Fruit fly (Drosophila melanogaster) whole organism, prepupa: ENCODE measurements around the gene CG14621.
A peak's percentile ranks its signal among the peaks of the same experiment; 100 is the strongest.

Experiments
- Blimp-1 ChIP-seq: fragments of 200-800 bp; sonication (Bioruptor generic); optimal IDR thresholded peaks from 3 replicates; lab custom pipeline; 2017; ENCODE audit warnings: missing biosample characterization, missing genetic modification characterization, mild to moderate bottlenecking, moderate library complexity, missing genetic modification reagents
- CG10669 ChIP-seq: fragments of 200-800 bp; sonication (Bioruptor generic); optimal IDR thresholded peaks from 3 replicates; lab custom pipeline; 2018; ENCODE audit warnings: missing biosample characterization, mild to moderate bottlenecking, missing genetic modification characterization, moderate library complexity
- CG15336 ChIP-seq: fragments of 200-800 bp; sonication (Bioruptor generic); IDR thresholded peaks from 2 replicates; pipeline ENCODE4 v1.3.6; 2022; ENCODE audit warnings: missing biosample characterization, missing genetic modification characterization
- CG1621 ChIP-seq: fragments of 200-800 bp; sonication (Bioruptor generic); optimal IDR thresholded peaks from 3 replicates; lab custom pipeline; 2018; ENCODE audit warnings: missing biosample characterization, mild to moderate bottlenecking, missing genetic modification characterization
- CG16779 ChIP-seq: fragments of 200-800 bp; sonication (Bioruptor generic); optimal IDR thresholded peaks from 3 replicates; lab custom pipeline; 2017; ENCODE audit warnings: missing biosample characterization, mild to moderate bottlenecking, missing genetic modification characterization
- CG31627 ChIP-seq: fragments of 200-800 bp; sonication (Bioruptor generic); optimal IDR thresholded peaks from 3 replicates; lab custom pipeline; 2016; ENCODE audit warnings: missing biosample characterization, missing genetic modification characterization
- CG32006 ChIP-seq: fragments of 200-800 bp; sonication (Bioruptor generic); optimal IDR thresholded peaks from 3 replicates; lab custom pipeline; 2017; ENCODE audit warnings: missing biosample characterization, mild to moderate bottlenecking, missing genetic modification characterization
- CG34406 ChIP-seq: fragments of 200-800 bp; sonication (Bioruptor generic); optimal IDR thresholded peaks from 3 replicates; lab custom pipeline; 2016; ENCODE audit warnings: missing biosample characterization, missing genetic modification characterization
- CG4318 ChIP-seq: fragments of 200-800 bp; sonication (Bioruptor generic); optimal IDR thresholded peaks from 3 replicates; lab custom pipeline; 2017; ENCODE audit warnings: missing biosample characterization, mild to moderate bottlenecking, missing genetic modification characterization
- CG6163 ChIP-seq: fragments of 200-800 bp; sonication (Bioruptor generic); IDR thresholded peaks from 3 replicates; pipeline ENCODE4 v1.3.6; 2022; ENCODE audit warnings: missing biosample characterization, missing genetic modification characterization
- CG6276 ChIP-seq: fragments of 200-800 bp; sonication (Bioruptor generic); optimal IDR thresholded peaks from 2 replicates; lab custom pipeline; 2017; ENCODE audit warnings: missing biosample characterization, mild to moderate bottlenecking, missing genetic modification characterization
- CG6792 ChIP-seq: fragments of 200-800 bp; sonication (Bioruptor generic); optimal IDR thresholded peaks from 3 replicates; lab custom pipeline; 2016; ENCODE audit warnings: missing biosample characterization, missing genetic modification characterization
- CG6808 ChIP-seq: fragments of 200-800 bp; sonication (Bioruptor generic); optimal IDR thresholded peaks from 3 replicates; lab custom pipeline; 2017; ENCODE audit warnings: missing biosample characterization, missing genetic modification characterization, mild to moderate bottlenecking, moderate library complexity, missing genetic modification reagents
- CG6854 ChIP-seq: fragments of 200-800 bp; sonication (Bioruptor generic); optimal IDR thresholded peaks from 2 replicates; lab custom pipeline; 2017; ENCODE audit warnings: missing biosample characterization, mild to moderate bottlenecking, missing genetic modification characterization
- CG8119 ChIP-seq: fragments of 200-800 bp; sonication (Bioruptor generic); IDR thresholded peaks from 3 replicates; pipeline ENCODE4 v1.3.6; 2022; ENCODE audit warnings: missing biosample characterization, missing genetic modification characterization
- CG8319 ChIP-seq: fragments of 200-800 bp; sonication (Bioruptor generic); optimal IDR thresholded peaks from 3 replicates; lab custom pipeline; 2016; ENCODE audit warnings: missing biosample characterization, missing genetic modification characterization
- CG9139 ChIP-seq: fragments of 200-800 bp; sonication (Bioruptor generic); optimal IDR thresholded peaks from 3 replicates; lab custom pipeline; 2017; ENCODE audit warnings: missing biosample characterization, mild to moderate bottlenecking, missing genetic modification characterization
- Eip75B ChIP-seq: fragments of 200-800 bp; sonication (Bioruptor generic); optimal IDR thresholded peaks from 3 replicates; lab custom pipeline; 2016; ENCODE audit warnings: missing biosample characterization, missing genetic modification characterization
- Ets21C ChIP-seq: fragments of 200-800 bp; sonication (Bioruptor generic); optimal IDR thresholded peaks from 3 replicates; lab custom pipeline; 2016; ENCODE audit warnings: missing biosample characterization, missing genetic modification characterization
- Ets96B ChIP-seq: fragments of 200-800 bp; optimal IDR thresholded peaks from 2 replicates; lab custom pipeline; 2019; ENCODE audit warnings: missing biosample characterization, mild to moderate bottlenecking, missing genetic modification characterization, moderate library complexity
- Gug ChIP-seq: fragments of 200-800 bp; sonication (Bioruptor generic); IDR thresholded peaks from 2 replicates; pipeline ENCODE4 v1.3.6; 2022; ENCODE audit warnings: missing biosample characterization, missing genetic modification characterization
- Hr4 ChIP-seq: fragments of 200-800 bp; sonication (Bioruptor generic); optimal IDR thresholded peaks from 3 replicates; lab custom pipeline; 2016; ENCODE audit warnings: missing biosample characterization, missing genetic modification characterization
- Lpt ChIP-seq: fragments of 200-800 bp; sonication (Bioruptor generic); optimal IDR thresholded peaks from 3 replicates; lab custom pipeline; 2016; ENCODE audit warnings: missing biosample characterization, missing genetic modification characterization
- OdsH ChIP-seq: fragments of 200-800 bp; sonication (Bioruptor generic); optimal IDR thresholded peaks from 3 replicates; lab custom pipeline; 2016; ENCODE audit warnings: missing biosample characterization, missing genetic modification characterization
- Smox ChIP-seq: fragments of 200-800 bp; sonication (Bioruptor generic); optimal IDR thresholded peaks from 3 replicates; lab custom pipeline; 2016; ENCODE audit warnings: missing biosample characterization, missing genetic modification characterization
- Sox102F ChIP-seq: fragments of 200-800 bp; sonication (Bioruptor generic); optimal IDR thresholded peaks from 2 replicates; lab custom pipeline; 2016; ENCODE audit warnings: missing biosample characterization, mild to moderate bottlenecking, missing genetic modification characterization
- Sox14 ChIP-seq: fragments of 200-800 bp; sonication (Bioruptor generic); optimal IDR thresholded peaks from 3 replicates; lab custom pipeline; 2016; ENCODE audit warnings: missing biosample characterization, missing genetic modification characterization
- Sox15 ChIP-seq: fragments of 200-800 bp; sonication (Bioruptor generic); optimal IDR thresholded peaks from 3 replicates; lab custom pipeline; 2016; ENCODE audit warnings: missing biosample characterization, missing genetic modification characterization
- acj6 ChIP-seq: fragments of 200-800 bp; sonication (Bioruptor generic); optimal IDR thresholded peaks from 3 replicates; lab custom pipeline; 2016; ENCODE audit warnings: missing biosample characterization, missing genetic modification characterization
- cyc ChIP-seq: fragments of 200-800 bp; sonication (Bioruptor generic); optimal IDR thresholded peaks from 3 replicates; lab custom pipeline; 2016; ENCODE audit warnings: missing biosample characterization, missing genetic modification characterization
- dac ChIP-seq: fragments of 200-800 bp; sonication (Bioruptor generic); optimal IDR thresholded peaks from 2 replicates; lab custom pipeline; 2017; ENCODE audit warnings: missing biosample characterization, mild to moderate bottlenecking, missing genetic modification characterization
- esn ChIP-seq: fragments of 200-800 bp; sonication (Bioruptor generic); optimal IDR thresholded peaks from 2 replicates; lab custom pipeline; 2016; ENCODE audit warnings: missing biosample characterization, mild to moderate bottlenecking, missing genetic modification characterization, moderate library complexity
- fd59A ChIP-seq: fragments of 200-800 bp; sonication (Bioruptor generic); optimal IDR thresholded peaks from 2 replicates; lab custom pipeline; 2017; ENCODE audit warnings: missing biosample characterization, mild to moderate bottlenecking, missing genetic modification characterization, missing genetic modification reagents
- fd85E ChIP-seq: fragments of 200-800 bp; sonication (Bioruptor generic); optimal IDR thresholded peaks from 3 replicates; lab custom pipeline; 2016; ENCODE audit warnings: missing biosample characterization, missing genetic modification characterization
- fkh ChIP-seq: fragments of 200-800 bp; sonication (Bioruptor generic); optimal IDR thresholded peaks from 3 replicates; lab custom pipeline; 2017; ENCODE audit warnings: missing biosample characterization, mild to moderate bottlenecking, missing genetic modification characterization, moderate library complexity
- lz ChIP-seq: fragments of 200-800 bp; sonication (Bioruptor generic); optimal IDR thresholded peaks from 3 replicates; lab custom pipeline; 2016; ENCODE audit warnings: missing biosample characterization, missing genetic modification characterization
- salr ChIP-seq, 2 experiments: fragments of 200-800 bp; sonication (Bioruptor generic); optimal IDR thresholded peaks; 3 replicates each; lab custom pipeline; 2016 to 2018; ENCODE audit warnings: missing biosample characterization in 2 of 2, missing genetic modification characterization in 2 of 2, mild to moderate bottlenecking in 1 of 2
- ss ChIP-seq, 2 experiments: fragments of 200-800 bp; sonication (Bioruptor generic); optimal IDR thresholded peaks; 2 replicates in 1 of 2; 3 replicates in 1 of 2; lab custom pipeline; 2017 to 2018; ENCODE audit warnings: mild to moderate bottlenecking in 2 of 2, missing biosample characterization in 2 of 2, missing genetic modification characterization in 2 of 2, moderate library complexity in 1 of 2
- svp ChIP-seq: fragments of 200-800 bp; sonication (Bioruptor generic); peaks from one replicate; lab custom pipeline; 2016; ENCODE audit warnings: missing biosample characterization, missing genetic modification characterization
- vri ChIP-seq: fragments of 200-800 bp; sonication (Bioruptor generic); optimal IDR thresholded peaks from 3 replicates; lab custom pipeline; 2016; ENCODE audit warnings: missing biosample characterization, mild to moderate bottlenecking, missing genetic modification characterization

CG14621 gene

DNA sequence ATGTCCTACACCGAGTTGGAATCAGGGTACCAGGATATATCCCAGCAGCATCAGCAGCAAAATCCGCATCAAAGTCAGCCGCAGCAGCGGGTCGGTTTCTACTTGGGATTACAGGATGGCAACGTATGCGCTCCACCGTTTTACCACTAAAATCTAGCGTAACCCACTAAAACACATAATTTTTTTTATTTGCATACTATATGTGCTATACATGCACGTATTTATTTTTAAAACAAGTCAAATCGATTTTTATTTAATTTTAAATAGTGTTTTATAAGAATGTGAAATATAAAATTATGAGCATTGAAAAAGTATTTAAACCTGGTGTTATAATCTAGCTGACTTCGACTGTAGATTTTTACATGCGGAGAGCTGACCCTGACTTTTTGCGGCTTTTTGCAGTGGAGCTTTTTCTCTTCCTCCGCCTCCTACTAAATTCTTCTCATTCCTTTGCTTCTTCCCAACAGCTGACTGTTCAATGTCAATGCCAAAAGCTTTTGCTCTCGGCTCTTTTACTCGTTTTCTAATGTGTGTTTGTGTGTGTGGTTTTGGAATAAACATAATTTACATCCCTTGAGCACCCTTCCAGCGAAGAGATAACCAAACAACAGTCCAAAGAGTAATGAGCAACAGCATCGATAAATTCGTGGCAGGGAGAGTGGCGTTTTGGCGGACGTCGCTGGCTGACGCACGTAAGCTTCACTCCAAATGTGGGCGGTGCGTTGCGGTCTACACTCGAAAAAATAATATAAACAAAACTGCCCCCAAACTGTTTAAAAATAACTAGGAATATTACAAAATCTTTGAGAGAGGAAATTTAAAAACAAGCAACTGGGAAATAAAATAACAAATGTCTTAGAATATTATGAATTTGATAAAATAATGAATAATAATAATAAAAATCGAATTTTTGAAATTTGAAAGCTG lies 43.9 kb downstream of the CG14621 start (continued):
- TF ChIP-seq ss (GFP tag; optimal IDR thresholded peaks at IDR 0.05; lab: Kevin White, UChicago) (no peak), Ets96B (tag; lab: Kevin White, UChicago) (peak; percentile 43), Lpt (GFP tag; lab: Kevin White, UChicago) (no peak), CG6163 (GFP tag; lab: Robert Waterston, UW) (peak; percentile 53; the same call in 2 of the 3 replicates), CG8319 (no peak), Hr4 (GFP tag; lab: Kevin White, UChicago) (no peak), cyc (GFP tag; lab: Kevin White, UChicago) (no peak), CG10669 (GFP tag; lab: Kevin White, UChicago) (peak; percentile 31), fd59A (GFP tag; lab: Kevin White, UChicago) (no peak), CG6854 (GFP tag; lab: Kevin White, UChicago) (peak; percentile 49)

DNA sequence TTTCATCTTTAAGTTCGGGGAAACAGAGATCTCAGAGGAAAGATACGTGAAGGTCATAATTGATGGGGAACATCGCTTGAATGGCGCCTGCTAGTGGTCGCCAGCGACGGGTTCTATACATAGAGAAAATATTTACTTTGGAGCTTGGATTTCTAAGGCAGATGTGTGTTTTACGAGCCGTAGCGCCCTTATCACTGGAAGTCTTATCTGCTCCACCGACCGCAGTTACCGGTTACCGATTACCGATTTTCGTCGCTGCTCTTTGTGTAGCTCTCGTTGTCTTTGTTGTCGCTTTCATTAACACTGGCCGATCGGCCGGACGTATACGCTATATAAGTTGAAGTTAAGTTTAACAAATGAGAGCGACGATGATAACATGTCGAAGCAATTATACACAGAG lies 46.6 kb downstream of the CG14621 start:
- TF ChIP-seq acj6 (GFP tag; lab: Kevin White, UChicago), result no peak
- no peak for TF ChIP-seq CG15336
- TF ChIP-seq OdsH (GFP tag; lab: Kevin White, UChicago), result no peak
- TF ChIP-seq svp (GFP tag; lab: Kevin White, UChicago), result no peak
- peak; percentile 72 for TF ChIP-seq fkh (GFP tag; lab: Kevin White, UChicago)
- TF ChIP-seq CG4318 (GFP tag; lab: Kevin White, UChicago), result no peak
- TF ChIP-seq ss (GFP tag; optimal IDR thresholded peaks at IDR 0.05; lab: Kevin White, UChicago), result no peak
- no peak for TF ChIP-seq fd59A (GFP tag; lab: Kevin White, UChicago)
- peak; percentile 11 for TF ChIP-seq CG1621 (tag; lab: Kevin White, UChicago)
- TF ChIP-seq CG16779 (tag; lab: Kevin White, UChicago), result no peak
- TF ChIP-seq Blimp-1 (GFP tag; lab: Kevin White, UChicago), result no peak
- TF ChIP-seq CG6276 (GFP tag; lab: Kevin White, UChicago), result no peak
- TF ChIP-seq vri, result peak; percentile 25
- peak; percentile 44 for TF ChIP-seq Sox14 (GFP tag; lab: Kevin White, UChicago)
- TF ChIP-seq CG6792 (GFP tag; lab: Kevin White, UChicago), result no peak
- TF ChIP-seq CG8319, result no peak

DNA sequence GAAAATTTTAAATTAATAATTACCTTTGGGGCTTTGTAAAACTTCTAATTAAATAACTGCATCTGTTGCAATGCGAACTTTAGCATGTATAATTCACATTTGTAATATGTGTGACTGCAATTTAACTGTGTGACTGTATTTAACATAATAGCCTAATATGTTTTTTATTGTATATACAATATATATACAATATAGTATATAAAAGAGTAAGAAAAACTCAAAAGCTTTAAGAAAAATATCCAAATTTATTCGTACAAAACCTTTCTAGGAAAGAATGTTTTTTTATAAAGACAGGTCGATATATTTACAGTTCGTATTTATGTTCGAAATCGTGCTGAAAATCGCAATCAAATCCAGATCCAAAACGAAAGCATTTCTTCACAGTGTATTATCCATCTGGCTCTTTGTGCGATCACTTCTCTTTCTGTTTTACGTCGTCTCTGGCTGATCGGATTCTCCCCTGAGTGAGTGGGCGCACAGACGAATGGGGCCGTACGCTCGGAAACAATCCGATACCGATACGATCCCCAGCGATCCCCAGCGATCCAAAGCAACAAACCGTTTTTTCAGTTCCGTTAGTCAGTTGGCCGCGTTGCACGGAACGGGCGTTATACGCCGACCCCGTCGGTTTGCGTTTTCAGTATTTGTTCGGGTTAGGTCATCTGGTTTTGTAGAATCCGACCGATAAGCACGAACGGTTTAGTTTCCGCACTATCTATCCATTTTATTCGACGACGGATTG lies 47.2 kb downstream of the CG14621 start:
- TF ChIP-seq esn (GFP tag; lab: Kevin White, UChicago), result peak; percentile 68
- TF ChIP-seq fd85E (GFP tag; lab: Kevin White, UChicago), result peak; percentile 32
- TF ChIP-seq CG6854 (GFP tag; lab: Kevin White, UChicago), result no peak
- TF ChIP-seq Gug (GFP tag; lab: Robert Waterston, UW), result peak; percentile 19; the same call in 1 of the 2 replicates
- TF ChIP-seq fkh (GFP tag; lab: Kevin White, UChicago), result no peak
- TF ChIP-seq CG6808, result peak; percentile 67
- TF ChIP-seq CG31627 (GFP tag; lab: Kevin White, UChicago), result peak; percentile 44
- TF ChIP-seq CG9139 (GFP tag; lab: Kevin White, UChicago), result peak; percentile 0
- peak; percentile 7 for TF ChIP-seq Ets21C (GFP tag; lab: Kevin White, UChicago)
- no peak for TF ChIP-seq CG1621 (tag; lab: Kevin White, UChicago)
- peak; percentile 55 for TF ChIP-seq CG10669 (GFP tag; lab: Kevin White, UChicago)
- no peak for TF ChIP-seq CG15336
- TF ChIP-seq Ets96B (tag; lab: Kevin White, UChicago), result peak; percentile 48
- no peak for TF ChIP-seq CG16779 (tag; lab: Kevin White, UChicago)
- TF ChIP-seq dac (GFP tag; lab: Kevin White, UChicago), result no peak
- no peak for TF ChIP-seq Sox14 (GFP tag; lab: Kevin White, UChicago)
- TF ChIP-seq CG6276 (GFP tag; lab: Kevin White, UChicago), result peak; percentile 42
- peak; percentile 66 for TF ChIP-seq Sox15
- TF ChIP-seq OdsH (GFP tag; lab: Kevin White, UChicago), result peak; percentile 69
- TF ChIP-seq Eip75B (GFP tag; lab: Kevin White, UChicago), result peak; percentile 31
- TF ChIP-seq CG32006, result peak; percentile 76
- TF ChIP-seq CG6163 (GFP tag; lab: Robert Waterston, UW), result peak; percentile 25; the same call in 2 of the 3 replicates
- no peak for TF ChIP-seq Smox (GFP tag; lab: Kevin White, UChicago)
- peak; percentile 35 for TF ChIP-seq Hr4 (GFP tag; lab: Kevin White, UChicago)
- TF ChIP-seq salr (GFP tag; optimal IDR thresholded peaks at IDR 0.05; lab: Kevin White, UChicago), result peak in 1 of 2 experiments; percentile 70
- peak; percentile 32 for TF ChIP-seq Sox102F
- peak; percentile 30 for TF ChIP-seq lz (GFP tag; lab: Kevin White, UChicago)
- TF ChIP-seq fd59A (GFP tag; lab: Kevin White, UChicago), result peak; percentile 39
- TF ChIP-seq acj6 (GFP tag; lab: Kevin White, UChicago), result peak; percentile 74
- peak; percentile 78 for TF ChIP-seq CG34406
- TF ChIP-seq CG8119, result 0 out of 3 replicates have a peak, but pooled peaks have one; percentile 38
